Worm (Caenorhabditis elegans): ENCODE data around the gene F57A8.6.

DNA sequence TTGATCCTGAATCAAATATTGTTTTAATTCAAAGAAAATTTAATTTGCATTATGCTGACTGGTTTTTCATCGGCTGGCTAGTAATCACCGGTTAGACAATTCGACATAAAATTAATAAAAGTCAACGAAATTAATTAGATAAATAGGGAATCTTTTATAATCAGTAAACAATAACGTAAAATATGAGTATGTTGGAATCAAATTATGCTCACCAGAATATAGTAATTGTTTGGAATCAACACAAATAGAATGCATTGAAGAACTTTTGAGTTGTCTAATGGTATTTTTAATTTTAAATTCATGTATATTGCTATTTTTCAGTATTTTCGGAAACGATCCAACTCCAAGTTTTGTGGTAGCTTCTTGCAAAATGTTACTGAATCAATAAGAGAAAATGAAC is 31.7 kb upstream of the F57A8.6 start, which contains the start of gene C08B6.2:
- TF ChIP-seq zfp-3 (GFP tag; conservative IDR thresholded peaks at IDR 0.05), result no peak
- TF ChIP-seq lin-39 (tag; optimal IDR thresholded peaks at IDR 0.05), result no peak
- no peak for TF ChIP-seq ama-1 (optimal IDR thresholded peaks at IDR 0.05)

All from whole organism, L4 larva.